Worm (Caenorhabditis elegans): ENCODE measurements around the gene T19H12.6.

The T19H12.6 gene

DNA sequence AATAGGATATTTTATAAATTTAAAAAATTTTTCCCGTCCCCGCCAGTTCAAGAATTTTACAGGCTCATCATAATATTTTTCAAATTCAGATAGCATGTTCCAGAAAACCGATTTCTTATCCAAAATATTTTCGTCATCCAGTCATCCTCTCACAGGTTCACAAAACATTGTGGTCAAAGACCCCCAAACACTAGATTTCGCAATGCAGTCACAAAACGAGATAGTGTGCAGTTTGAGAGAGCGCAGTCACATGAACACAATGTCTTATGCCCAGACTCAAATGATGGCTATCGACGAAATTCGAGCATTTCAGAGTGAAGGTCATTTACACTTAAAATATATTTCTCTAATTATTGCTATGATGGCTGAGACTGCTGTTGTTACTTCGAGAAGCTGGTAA is 32.9 kb downstream of the T19H12.6 start, which contains the start of gene abhd-5.2 (continued):
- TF ChIP-seq unc-86 (tag; optimal IDR thresholded peaks at IDR 0.05) = peak; percentile 15
- peak; percentile 14 for TF ChIP-seq xbp-1 (tag; optimal IDR thresholded peaks at IDR 0.05)
- no peak for TF ChIP-seq ztf-11 (tag; optimal IDR thresholded peaks at IDR 0.05)
- TF ChIP-seq nhr-19 (GFP tag; conservative IDR thresholded peaks at IDR 0.05) = no peak; the same call in 1 of the 2 replicates
- TF ChIP-seq lin-35 (GFP tag; optimal IDR thresholded peaks at IDR 0.05) = peak; percentile 46 to 76
- no peak for TF ChIP-seq pag-3 (tag; optimal IDR thresholded peaks at IDR 0.05; ENCODE audit: borderline replicate concordance, insufficient read depth)
- TF ChIP-seq nhr-90 (tag; optimal IDR thresholded peaks at IDR 0.05; ENCODE audit: poor library complexity) = peak; percentile 21
- no peak for TF ChIP-seq ztf-4 (tag; optimal IDR thresholded peaks at IDR 0.05)
- peak; percentile 97 for TF ChIP-seq zip-4 (GFP tag; optimal IDR thresholded peaks at IDR 0.05)
- no peak for TF ChIP-seq ceh-88 (GFP tag; IDR thresholded peaks at IDR 0.05)
- TF ChIP-seq fkh-10 (GFP tag; optimal IDR thresholded peaks at IDR 0.05) = no peak
- TF ChIP-seq fos-1 (tag; optimal IDR thresholded peaks at IDR 0.05) = no peak
- TF ChIP-seq lin-15B (tag; optimal IDR thresholded peaks at IDR 0.05) = no peak
- TF ChIP-seq lsy-2 (tag; optimal IDR thresholded peaks at IDR 0.05) = peak; percentile 39 to 55
- peak; percentile 20 for TF ChIP-seq snpc-4 (tag; optimal IDR thresholded peaks at IDR 0.05)
- no peak for TF ChIP-seq ceh-90 (tag; optimal IDR thresholded peaks at IDR 0.05)
- TF ChIP-seq mep-1 (tag; optimal IDR thresholded peaks at IDR 0.05) = peak; percentile 70
- TF ChIP-seq swsn-7 (tag; optimal IDR thresholded peaks at IDR 0.05) = peak; percentile 32
- TF ChIP-seq mab-9 (GFP tag; IDR thresholded peaks at IDR 0.05) = no peak
- TF ChIP-seq egl-13 (tag; optimal IDR thresholded peaks at IDR 0.05) = no peak
- no peak for TF ChIP-seq efl-3 (GFP tag; optimal IDR thresholded peaks at IDR 0.05)
- TF ChIP-seq rnt-1 (tag; optimal IDR thresholded peaks at IDR 0.05) = peak; percentile 53
- TF ChIP-seq nhr-237 (tag; optimal IDR thresholded peaks at IDR 0.05) = peak; percentile 63
- peak; percentile 43 for TF ChIP-seq nhr-11 (tag; optimal IDR thresholded peaks at IDR 0.05)
- TF ChIP-seq grh-1 (GFP tag; IDR thresholded peaks at IDR 0.05) = no peak
- TF ChIP-seq tlp-1 (tag; optimal IDR thresholded peaks at IDR 0.05) = no peak
- TF ChIP-seq aly-2 (tag; optimal IDR thresholded peaks at IDR 0.05) = no peak
- peak; percentile 32 for TF ChIP-seq jun-1 (tag; optimal IDR thresholded peaks at IDR 0.05)
- TF ChIP-seq elt-3 (tag; optimal IDR thresholded peaks at IDR 0.05) = peak in 1 of 6 experiments; percentile 27
- no peak for TF ChIP-seq ces-1 (GFP tag; optimal IDR thresholded peaks at IDR 0.05)
- TF ChIP-seq alr-1 (tag; optimal IDR thresholded peaks at IDR 0.05; ENCODE audit: borderline replicate concordance) = no peak
- TF ChIP-seq sptf-1 (tag; optimal IDR thresholded peaks at IDR 0.05) = no peak
- TF ChIP-seq tbx-2 (tag; optimal IDR thresholded peaks at IDR 0.05) = peak; percentile 35
- peak; percentile 35 to 52 (median 38) for TF ChIP-seq dpl-1 (GFP tag; optimal IDR thresholded peaks at IDR 0.05)
- peak in 1 of 2 experiments; percentile 59 for TF ChIP-seq mdl-1 (tag; optimal IDR thresholded peaks at IDR 0.05)
- no peak for TF ChIP-seq vab-15 (tag; optimal IDR thresholded peaks at IDR 0.05)
- no peak for TF ChIP-seq sup-37 (GFP tag; optimal IDR thresholded peaks at IDR 0.05)
- TF ChIP-seq pax-3 (tag; optimal IDR thresholded peaks at IDR 0.05) = no peak
- no peak for TF ChIP-seq nhr-12 (tag; optimal IDR thresholded peaks at IDR 0.05)
- TF ChIP-seq fkh-8 (tag; optimal IDR thresholded peaks at IDR 0.05) = peak; percentile 57
- TF ChIP-seq pqm-1 (tag; optimal IDR thresholded peaks at IDR 0.05) = no peak
- TF ChIP-seq nhr-77 (tag; optimal IDR thresholded peaks at IDR 0.05) = no peak
- TF ChIP-seq lin-14 (GFP tag; optimal IDR thresholded peaks at IDR 0.05) = peak; percentile 89
- peak; percentile 12 for TF ChIP-seq F16B12.6 (tag; optimal IDR thresholded peaks at IDR 0.05)
- TF ChIP-seq efl-1 (optimal IDR thresholded peaks at IDR 0.05) = peak; percentile 55 to 60
- TF ChIP-seq efl-1 (GFP tag; optimal IDR thresholded peaks at IDR 0.05 in 1 of 2) = peak in 1 of 2 experiments; percentile 50
- no peak for TF ChIP-seq sox-4 (tag; optimal IDR thresholded peaks at IDR 0.05)
- TF ChIP-seq fkh-4 (tag; optimal IDR thresholded peaks at IDR 0.05; ENCODE audit: borderline replicate concordance) = no peak
- no peak for TF ChIP-seq zag-1 (tag; optimal IDR thresholded peaks at IDR 0.05)
- no peak for TF ChIP-seq ets-5 (GFP tag; IDR thresholded peaks at IDR 0.05)
- peak; percentile 78 for TF ChIP-seq snu-23 (GFP tag; optimal IDR thresholded peaks at IDR 0.05)
- TF ChIP-seq C16A3.4 (tag; optimal IDR thresholded peaks at IDR 0.05) = peak; percentile 9
- no peak for TF ChIP-seq Y116A8C.19 (tag; optimal IDR thresholded peaks at IDR 0.05; ENCODE audit: borderline replicate concordance)
- TF ChIP-seq nhr-84 (tag; optimal IDR thresholded peaks at IDR 0.05) = peak; percentile 93
